Fruit fly (Drosophila melanogaster) whole organism, embryonic: Measurements from ENCODE around the gene UGP.
A peak's percentile ranks its signal among the peaks of the same experiment; 100 is the strongest.

Experiments used
- Atf6 ChIP-seq: fragments of 200-800 bp; sonication (Bioruptor generic); IDR thresholded peaks from 2 replicates; pipeline ENCODE4 v1.3.6; 2022; ENCODE audit warnings: missing biosample characterization, missing genetic modification characterization
- C15 ChIP-seq: fragments of 200-800 bp; sonication (Bioruptor generic); IDR thresholded peaks from 3 replicates; pipeline ENCODE4 v1.3.6; 2022; ENCODE audit warnings: missing biosample characterization, missing genetic modification characterization
- CG1024 ChIP-seq: fragments of 200-800 bp; sonication (Bioruptor generic); IDR thresholded peaks from 2 replicates; pipeline ENCODE4 v1.3.6; 2022; ENCODE audit warnings: missing biosample characterization, missing genetic modification characterization
- CG10274 ChIP-seq: fragments of 200-800 bp; sonication (Bioruptor generic); optimal IDR thresholded peaks from 3 replicates; lab custom pipeline; 2017; ENCODE audit warnings: missing biosample characterization, mild to moderate bottlenecking, missing genetic modification characterization
- CG10366 ChIP-seq: fragments of 200-800 bp; sonication (Bioruptor generic); IDR thresholded peaks from 2 replicates; pipeline ENCODE4 v1.3.6; 2022; ENCODE audit warnings: missing biosample characterization, missing genetic modification characterization
- CG10565 ChIP-seq: fragments of 200-800 bp; sonication (Bioruptor generic); optimal IDR thresholded peaks from 3 replicates; lab custom pipeline; 2016; ENCODE audit warnings: missing biosample characterization, mild to moderate bottlenecking, missing genetic modification characterization
- CG10654 ChIP-seq: fragments of 200-800 bp; sonication (Bioruptor generic); optimal IDR thresholded peaks from 2 replicates; lab custom pipeline; 2016; ENCODE audit warnings: missing biosample characterization, missing genetic modification characterization
- CG11504 ChIP-seq: fragments of 200-800 bp; sonication (Bioruptor generic); optimal IDR thresholded peaks from 3 replicates; lab custom pipeline; 2019; ENCODE audit warnings: missing biosample characterization, mild to moderate bottlenecking, missing genetic modification characterization, moderate library complexity
- CG12071 ChIP-seq: fragments of 200-800 bp; sonication (Bioruptor generic); optimal IDR thresholded peaks from 3 replicates; lab custom pipeline; 2018; ENCODE audit warnings: missing biosample characterization, mild to moderate bottlenecking, missing genetic modification characterization
- CG12744 ChIP-seq: fragments of 200-800 bp; sonication (Bioruptor generic); optimal IDR thresholded peaks from 2 replicates; lab custom pipeline; 2016; ENCODE audit warnings: missing biosample characterization, missing genetic modification characterization
- CG15073 ChIP-seq: fragments of 200-800 bp; sonication (Bioruptor generic); optimal IDR thresholded peaks from 2 replicates; lab custom pipeline; 2016; ENCODE audit warnings: missing biosample characterization, missing genetic modification characterization
- CG16779 ChIP-seq: fragments of 200-800 bp; sonication (Bioruptor generic); IDR thresholded peaks from 2 replicates; pipeline ENCODE4 v1.3.6; 2022; ENCODE audit warnings: missing biosample characterization, missing genetic modification characterization
- CG2199 ChIP-seq: fragments of 200-800 bp; sonication (Bioruptor generic); IDR thresholded peaks from 3 replicates; pipeline ENCODE4 v1.3.6; 2022; ENCODE audit warnings: missing biosample characterization, missing genetic modification characterization
- CG2202 ChIP-seq: fragments of 200-800 bp; sonication (Bioruptor generic); optimal IDR thresholded peaks from 2 replicates; lab custom pipeline; 2018; ENCODE audit warnings: missing biosample characterization, mild to moderate bottlenecking, missing genetic modification characterization
- CG2712 ChIP-seq: fragments of 200-800 bp; optimal IDR thresholded peaks from 3 replicates; lab custom pipeline; 2019; ENCODE audit warnings: missing biosample characterization, mild to moderate bottlenecking, missing genetic modification characterization, moderate library complexity
- CG32532 ChIP-seq: fragments of 200-800 bp; sonication (Bioruptor generic); IDR thresholded peaks from 2 replicates; pipeline ENCODE4 v1.3.6; 2022; ENCODE audit warnings: missing biosample characterization, missing genetic modification characterization
- CG33213 ChIP-seq: fragments of 200-800 bp; sonication (Bioruptor generic); optimal IDR thresholded peaks from 3 replicates; lab custom pipeline; 2016; ENCODE audit warnings: missing biosample characterization, missing genetic modification characterization
- CG34376 ChIP-seq: fragments of 200-800 bp; sonication (Bioruptor generic); optimal IDR thresholded peaks from 2 replicates; lab custom pipeline; 2018; ENCODE audit warnings: missing biosample characterization, mild to moderate bottlenecking, missing genetic modification characterization
- CG4820 ChIP-seq: fragments of 200-800 bp; sonication (Bioruptor generic); optimal IDR thresholded peaks from 3 replicates; lab custom pipeline; 2016; ENCODE audit warnings: missing biosample characterization, missing genetic modification characterization
- CG5180 ChIP-seq: fragments of 200-800 bp; sonication (Bioruptor generic); optimal IDR thresholded peaks from 3 replicates; lab custom pipeline; 2017; ENCODE audit warnings: missing biosample characterization, missing genetic modification characterization, mild to moderate bottlenecking, moderate library complexity, missing genetic modification reagents
- CG6175 ChIP-seq: fragments of 200-800 bp; sonication (Bioruptor generic); IDR thresholded peaks from 3 replicates; pipeline ENCODE4 v1.3.6; 2022; ENCODE audit warnings: missing biosample characterization, missing genetic modification characterization
- CG7357 ChIP-seq: fragments of 200-800 bp; sonication (Bioruptor generic); IDR thresholded peaks from 3 replicates; pipeline ENCODE4 v1.3.6; 2022; ENCODE audit warnings: missing biosample characterization, missing genetic modification characterization
- CG7839 ChIP-seq: fragments of 200-800 bp; sonication (Bioruptor generic); optimal IDR thresholded peaks from 3 replicates; lab custom pipeline; 2018; ENCODE audit warnings: missing biosample characterization, mild to moderate bottlenecking, missing genetic modification characterization, moderate library complexity
- Hr51 ChIP-seq, 2 experiments: fragments of 200-800 bp; sonication (Bioruptor generic); optimal IDR thresholded peaks; 2 replicates in 1 of 2; 3 replicates in 1 of 2; lab custom pipeline; 2016 to 2018; ENCODE audit warnings: missing biosample characterization in 2 of 2, missing genetic modification characterization in 2 of 2, mild to moderate bottlenecking in 1 of 2, moderate library complexity in 1 of 2
- MTF-1 ChIP-seq: fragments of 200-800 bp; sonication (Bioruptor generic); optimal IDR thresholded peaks from 2 replicates; lab custom pipeline; 2018; ENCODE audit warnings: missing biosample characterization, mild to moderate bottlenecking, missing genetic modification characterization, borderline replicate concordance
- Mes4 ChIP-seq: fragments of 200-800 bp; sonication (Bioruptor generic); optimal IDR thresholded peaks from 2 replicates; lab custom pipeline; 2016; ENCODE audit warnings: missing biosample characterization, missing genetic modification characterization
- NC2β ChIP-seq: fragments of 200-800 bp; sonication (Bioruptor generic); optimal IDR thresholded peaks from 2 replicates; lab custom pipeline; 2016; ENCODE audit warnings: missing biosample characterization, missing genetic modification characterization
- Nf-YC ChIP-seq: fragments of 200-800 bp; optimal IDR thresholded peaks from 3 replicates; lab custom pipeline; 2019; ENCODE audit warnings: missing biosample characterization, mild to moderate bottlenecking, missing genetic modification characterization, moderate library complexity
- Poxn ChIP-seq: fragments of 200-800 bp; sonication (Bioruptor generic); IDR thresholded peaks from 2 replicates; pipeline ENCODE4 v1.3.6; 2022; ENCODE audit warnings: missing biosample characterization, missing genetic modification characterization
- Ssrp ChIP-seq: fragments of 200-800 bp; sonication (Bioruptor generic); optimal IDR thresholded peaks from 2 replicates; lab custom pipeline; 2018; ENCODE audit warnings: missing biosample characterization, mild to moderate bottlenecking, missing genetic modification characterization, moderate library complexity
- al ChIP-seq: fragments of 200-800 bp; sonication (Bioruptor generic); IDR thresholded peaks from 2 replicates; pipeline ENCODE4 v1.3.6; 2022; ENCODE audit warnings: missing biosample characterization, missing genetic modification characterization
- amos ChIP-seq: fragments of 200-800 bp; sonication (Bioruptor generic); IDR thresholded peaks from 2 replicates; pipeline ENCODE4 v1.3.6; 2022; ENCODE audit warnings: missing biosample characterization, missing genetic modification characterization; ENCODE audit not compliant: partially characterized antibody
- br ChIP-seq: fragments of >200 bp; optimal IDR thresholded peaks from 2 replicates; lab custom pipeline; 2017
- cato ChIP-seq: fragments of 200-800 bp; sonication (Bioruptor generic); optimal IDR thresholded peaks from 2 replicates; lab custom pipeline; 2016; ENCODE audit warnings: missing biosample characterization, missing genetic modification characterization, borderline replicate concordance
- crp ChIP-seq, 2 experiments: fragments of 200-800 bp; sonication (Bioruptor generic); optimal IDR thresholded peaks; 2 replicates in 1 of 2; 3 replicates in 1 of 2; lab custom pipeline; 2017; ENCODE audit warnings: missing biosample characterization in 2 of 2, missing genetic modification characterization in 2 of 2, mild to moderate bottlenecking in 1 of 2, moderate library complexity in 1 of 2
- danr ChIP-seq: fragments of 200-800 bp; sonication (Bioruptor generic); IDR thresholded peaks from 2 replicates; pipeline ENCODE4 v1.3.6; 2022; ENCODE audit warnings: missing biosample characterization, missing genetic modification characterization
- gce ChIP-seq: fragments of 200-800 bp; sonication (Bioruptor generic); IDR thresholded peaks from 3 replicates; pipeline ENCODE4 v1.3.6; 2022; ENCODE audit warnings: missing biosample characterization, missing genetic modification characterization
- h ChIP-seq: fragments of >200 bp; optimal IDR thresholded peaks from 2 replicates; lab custom pipeline; 2017
- insv ChIP-seq, 2 experiments: fragments of 200-800 bp; sonication (Bioruptor generic); optimal IDR thresholded peaks; 3 replicates each; lab custom pipeline; 2016 to 2018; ENCODE audit warnings: missing biosample characterization in 2 of 2, missing genetic modification characterization in 2 of 2
- peb ChIP-seq: fragments of 200-800 bp; sonication (Bioruptor generic); IDR thresholded peaks from 2 replicates; pipeline ENCODE4 v1.3.6; 2022; ENCODE audit warnings: missing biosample characterization, missing genetic modification characterization
- phol ChIP-seq: fragments of 200-800 bp; sonication (Bioruptor generic); optimal IDR thresholded peaks from 3 replicates; lab custom pipeline; 2018; ENCODE audit warnings: missing biosample characterization, mild to moderate bottlenecking, missing genetic modification characterization, moderate library complexity
- prd ChIP-seq, 3 experiments: fragments of >200 bp in 2 of 3; fragments of 200-800 bp in 1 of 3; sonication (Bioruptor generic) in 1 of 3; optimal IDR thresholded peaks in 2 of 3; IDR thresholded peaks in 1 of 3; 2 replicates in 2 of 3; 3 replicates in 1 of 3; pipeline versions ENCODE4 v1.3.6 to Lab custom; 2017 to 2022; ENCODE audit warnings: missing biosample characterization in 1 of 3, missing genetic modification characterization in 1 of 3
- pzg ChIP-seq: fragments of 200-800 bp; sonication (Bioruptor generic); optimal IDR thresholded peaks from 3 replicates; lab custom pipeline; 2018; ENCODE audit warnings: missing biosample characterization, mild to moderate bottlenecking, missing genetic modification characterization, moderate library complexity
- repo ChIP-seq: fragments of 200-800 bp; sonication (Bioruptor generic); optimal IDR thresholded peaks from 2 replicates; lab custom pipeline; 2016; ENCODE audit warnings: missing biosample characterization, missing genetic modification characterization
- sc ChIP-seq, 3 experiments: fragments of >200 bp in 2 of 3; fragments of 200-800 bp in 1 of 3; sonication (Bioruptor generic) in 1 of 3; optimal IDR thresholded peaks; 2 replicates in 2 of 3; 3 replicates in 1 of 3; lab custom pipeline; 2017; ENCODE audit warnings: mild to moderate bottlenecking in 1 of 3, missing biosample characterization in 1 of 3, missing genetic modification characterization in 1 of 3, missing genetic modification reagents in 1 of 3
- sna ChIP-seq: fragments of 200-800 bp; sonication (Bioruptor generic); IDR thresholded peaks from 2 replicates; pipeline ENCODE4 v1.3.6; 2022; ENCODE audit warnings: missing biosample characterization, missing genetic modification characterization; ENCODE audit not compliant: partially characterized antibody
- sug ChIP-seq: fragments of 200-800 bp; optimal IDR thresholded peaks from 2 replicates; lab custom pipeline; 2019; ENCODE audit warnings: missing biosample characterization, mild to moderate bottlenecking, missing genetic modification characterization, moderate library complexity
- tup ChIP-seq: fragments of 200-800 bp; sonication (Bioruptor generic); optimal IDR thresholded peaks from 2 replicates; lab custom pipeline; 2016; ENCODE audit warnings: missing biosample characterization, mild to moderate bottlenecking, missing genetic modification characterization, moderate library complexity
- zfh1 ChIP-seq: fragments of 200-800 bp; sonication (Bioruptor generic); IDR thresholded peaks from 3 replicates; pipeline ENCODE4 v1.3.6; 2022; ENCODE audit warnings: missing biosample characterization, missing genetic modification characterization

UGP gene

dm6 chr3L:9398435-9398981, 39.8 kb upstream of the UGP start (continued):
- TF ChIP-seq CG16779 (0 out of 2 replicates have a peak, but pooled peaks have one; percentile 20), CG7357 (GFP tag; lab: Robert Waterston, UW) (peak; percentile 39; the same call in 1 of the 3 replicates), NC2β (no peak), CG7839 (tag; lab: Kevin White, UChicago) (peak; percentile 13), insv (GFP tag; optimal IDR thresholded peaks at IDR 0.05; lab: Kevin White, UChicago) (no peak), CG10366 (no peak), Poxn (no peak), prd (optimal IDR thresholded peaks at IDR 0.05; lab: Kevin White, UChicago) (no peak), prd (GFP tag; IDR thresholded peaks at IDR 0.05; lab: Robert Waterston, UW) (peak; percentile 31; the same call in 1 of the 3 replicates), h (lab: Kevin White, UChicago) (no peak), CG5180 (peak; percentile 18), CG6175 (peak; percentile 38; the same call in 1 of the 3 replicates), sug (tag; lab: Kevin White, UChicago) (peak; percentile 30), CG10654 (GFP tag; lab: Kevin White, UChicago) (peak; percentile 1), CG4820 (peak; percentile 12), CG15073 (no peak), sc (optimal IDR thresholded peaks at IDR 0.05; lab: Kevin White, UChicago) (no peak), sc (GFP tag; optimal IDR thresholded peaks at IDR 0.05; lab: Kevin White, UChicago) (no peak), CG11504 (tag; lab: Kevin White, UChicago) (peak; percentile 14), CG2199 (GFP tag; lab: Robert Waterston, UW) (0 out of 3 replicates have a peak, but pooled peaks have one; percentile 45), Ssrp (no peak), CG12744 (GFP tag; lab: Kevin White, UChicago) (no peak), CG32532 (GFP tag; lab: Robert Waterston, UW) (peak; percentile 37), CG2202 (tag; lab: Kevin White, UChicago) (no peak), sna (GFP tag; lab: Robert Waterston, UW) (no peak), peb (no peak), amos (GFP tag; lab: Robert Waterston, UW) (no peak), CG1024 (GFP tag; lab: Robert Waterston, UW) (peak; percentile 23; the same call in 1 of the 2 replicates), Mes4 (GFP tag; lab: Kevin White, UChicago) (no peak), zfh1 (no peak), tup (GFP tag; lab: Kevin White, UChicago) (no peak), crp (GFP tag; optimal IDR thresholded peaks at IDR 0.05; lab: Kevin White, UChicago) (no peak), Hr51 (GFP tag; optimal IDR thresholded peaks at IDR 0.05; lab: Kevin White, UChicago) (no peak), al (GFP tag; lab: Robert Waterston, UW) (no peak), CG10565 (GFP tag; lab: Kevin White, UChicago) (no peak), CG10274 (GFP tag; lab: Kevin White, UChicago) (peak; percentile 35), Atf6 (0 out of 2 replicates have a peak, but pooled peaks have one; percentile 21), CG33213 (GFP tag; lab: Kevin White, UChicago) (no peak), C15 (GFP tag; lab: Robert Waterston, UW) (no peak), Nf-YC (tag; lab: Kevin White, UChicago) (no peak), cato (GFP tag; lab: Kevin White, UChicago) (no peak), phol (peak; percentile 4), danr (GFP tag; lab: Robert Waterston, UW) (no peak), MTF-1 (GFP tag; lab: Kevin White, UChicago) (no peak), gce (no peak), CG34376 (GFP tag; lab: Kevin White, UChicago) (no peak), br (lab: Kevin White, UChicago) (no peak), CG12071 (GFP tag; lab: Kevin White, UChicago) (no peak), repo (GFP tag; lab: Kevin White, UChicago) (no peak), CG2712 (tag; lab: Kevin White, UChicago) (peak; percentile 12), pzg (no peak)
